Worm (Caenorhabditis elegans): ENCODE results near the gene F36G9.13.

DNA sequence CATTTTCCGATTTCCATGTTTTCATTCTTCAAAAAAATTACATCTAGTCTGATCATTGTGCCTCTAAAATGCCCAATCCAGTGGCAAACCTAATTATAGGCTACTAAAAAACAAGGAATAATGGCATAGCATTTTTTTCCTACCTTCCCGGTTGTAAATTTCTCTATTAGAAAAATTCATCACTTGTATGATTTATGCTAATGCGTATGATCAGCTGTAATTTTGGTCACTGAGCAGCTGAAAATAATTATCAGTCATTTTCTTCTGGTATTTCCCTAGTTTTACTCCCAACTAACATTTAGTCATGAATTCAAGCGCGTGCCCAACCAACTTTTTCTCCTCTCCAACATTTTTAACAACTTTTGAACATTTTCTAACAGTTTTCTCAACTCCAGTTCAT, 27.6 kb upstream of the F36G9.13 start, which contains the start of gene srh-186:
- no peak for TF ChIP-seq set-16 (GFP tag; IDR thresholded peaks at IDR 0.05)
- no peak for TF ChIP-seq pha-4 (GFP tag; IDR thresholded peaks at IDR 0.05)
- no peak for TF ChIP-seq pha-4 (tag; optimal IDR thresholded peaks at IDR 0.05)
- TF ChIP-seq daf-19 (GFP tag; conservative IDR thresholded peaks at IDR 0.05): no peak
- TF ChIP-seq nhr-237 (tag; optimal IDR thresholded peaks at IDR 0.05): no peak
- TF ChIP-seq fkh-10 (GFP tag; optimal IDR thresholded peaks at IDR 0.05): no peak
- TF ChIP-seq lin-29 (GFP tag; IDR thresholded peaks at IDR 0.05): no peak
- no peak for TF ChIP-seq lim-7 (GFP tag; IDR thresholded peaks at IDR 0.05)
- TF ChIP-seq ceh-82 (tag; optimal IDR thresholded peaks at IDR 0.05): no peak
- no peak for TF ChIP-seq ztf-11 (tag; optimal IDR thresholded peaks at IDR 0.05)
- TF ChIP-seq R02D3.7 (tag; optimal IDR thresholded peaks at IDR 0.05): no peak
- no peak for TF ChIP-seq dpl-1 (GFP tag; optimal IDR thresholded peaks at IDR 0.05)
- no peak for TF ChIP-seq nhr-28 (tag; optimal IDR thresholded peaks at IDR 0.05)
- TF ChIP-seq unc-39 (tag; optimal IDR thresholded peaks at IDR 0.05): no peak
